Worm (Caenorhabditis elegans) whole organism, L4 larva: ENCODE data around the gene dnj-15.

Experiments used
- D1046.2 ChIP-seq: fragments of 200-800 bp; sonication (Bioruptor generic); IDR thresholded peaks from 2 replicates; pipeline ENCODE4 v1.3.6; 2022; ENCODE audit warnings: missing genetic modification characterization, missing compliant biosample characterization
- F37D6.2 ChIP-seq: sonication (generic microtip); optimal IDR thresholded peaks from 2 replicates; lab custom pipeline; 2016; ENCODE audit warnings: mild to moderate bottlenecking, missing genetic modification characterization, missing compliant biosample characterization
- F44E2.7 ChIP-seq: fragments of 200-800 bp; sonication (Bioruptor generic); IDR thresholded peaks from 2 replicates; pipeline ENCODE4 v2.1.2; 2022; ENCODE audit warnings: missing genetic modification characterization, missing compliant biosample characterization
- F49E8.2 ChIP-seq: sonication (generic microtip); optimal IDR thresholded peaks from 2 replicates; lab custom pipeline; 2016; ENCODE audit warnings: missing compliant biosample characterization, mild to moderate bottlenecking, missing genetic modification characterization, borderline replicate concordance
- T26A8.4 ChIP-seq: fragments of 200-800 bp; sonication (Bioruptor generic); IDR thresholded peaks from 2 replicates; pipeline ENCODE4 v1.3.6; 2022; ENCODE audit warnings: missing genetic modification characterization, missing compliant biosample characterization
- Y48G9A.11 ChIP-seq: fragments of 200-800 bp; sonication (Bioruptor generic); IDR thresholded peaks from 2 replicates; pipeline ENCODE4 v1.3.6; 2022; ENCODE audit warnings: missing genetic modification reagents, missing genetic modification characterization, missing compliant biosample characterization
- Y5F2A.4 ChIP-seq: fragments of 200-800 bp; sonication (Bioruptor generic); optimal IDR thresholded peaks from 2 replicates; lab custom pipeline; 2018; ENCODE audit warnings: mild to moderate bottlenecking, missing genetic modification characterization, missing compliant biosample characterization
- aha-1 ChIP-seq: fragments of 150-350 bp; peaks from one replicate; lab custom pipeline; 2014; ENCODE audit warnings: missing biosample characterization, missing genetic modification characterization
- aly-2 ChIP-seq: sonication (generic microtip); optimal IDR thresholded peaks from 2 replicates; lab custom pipeline; 2018; ENCODE audit warnings: missing biosample characterization, missing genetic modification characterization
- ama-1 ChIP-seq: fragments of 150-350 bp; optimal IDR thresholded peaks from 2 replicates; lab custom pipeline; 2014; ENCODE audit warnings: inconsistent platforms, mixed read lengths
- ceh-28 ChIP-seq: fragments of 150-350 bp; optimal IDR thresholded peaks from 2 replicates; lab custom pipeline; 2014; ENCODE audit warnings: missing biosample characterization, missing genetic modification reagents, missing genetic modification characterization
- ceh-32 ChIP-seq: sonication (generic microtip); optimal IDR thresholded peaks from 2 replicates; lab custom pipeline; 2016; ENCODE audit warnings: mild to moderate bottlenecking, missing genetic modification characterization, missing compliant biosample characterization; ENCODE audit not compliant: poor library complexity
- ceh-44 ChIP-seq: fragments of 200-800 bp; sonication (Bioruptor generic); IDR thresholded peaks from 2 replicates; pipeline ENCODE4 v1.3.6; 2022; ENCODE audit warnings: missing genetic modification reagents, missing genetic modification characterization, missing compliant biosample characterization
- ceh-82 ChIP-seq: sonication (generic microtip); optimal IDR thresholded peaks from 2 replicates; lab custom pipeline; 2017; ENCODE audit warnings: missing biosample characterization, missing genetic modification characterization
- cey-2 ChIP-seq: sonication (generic microtip); optimal IDR thresholded peaks from 3 replicates; lab custom pipeline; 2017; ENCODE audit warnings: missing genetic modification characterization, mild to moderate bottlenecking, missing compliant biosample characterization, antibody characterized with exemption, borderline replicate concordance; ENCODE audit not compliant: insufficient read depth
- daf-16 ChIP-seq, 3 experiments: sonication (generic microtip); optimal IDR thresholded peaks; 2 replicates each; lab custom pipeline; 2016 to 2017; ENCODE audit warnings: missing genetic modification characterization in 3 of 3, missing genetic modification reagents in 3 of 3, mild to moderate bottlenecking in 2 of 3, missing compliant biosample characterization in 2 of 3, missing biosample characterization in 1 of 3, moderate library complexity in 1 of 3
- daf-19 ChIP-seq: fragments of 200-800 bp; sonication (Bioruptor generic); conservative IDR thresholded peaks from 2 replicates; pipeline ENCODE4 v1.3.6; 2022; ENCODE audit warnings: missing genetic modification characterization, missing compliant biosample characterization
- daf-8 ChIP-seq: fragments of 200-800 bp; sonication (Bioruptor generic); IDR thresholded peaks from 2 replicates; pipeline ENCODE4 v1.3.6; 2022; ENCODE audit warnings: missing genetic modification characterization, missing compliant biosample characterization
- dmd-6 ChIP-seq: fragments of 200-800 bp; sonication (Bioruptor generic); IDR thresholded peaks from 2 replicates; pipeline ENCODE4 v1.3.6; 2022; ENCODE audit warnings: missing genetic modification reagents, missing genetic modification characterization, missing compliant biosample characterization
- dpl-1 ChIP-seq: fragments of 150-350 bp; optimal IDR thresholded peaks from 2 replicates; lab custom pipeline; 2014; ENCODE audit warnings: missing biosample characterization, missing genetic modification reagents, missing genetic modification characterization
- duxl-1 ChIP-seq: sonication (generic microtip); optimal IDR thresholded peaks from 2 replicates; lab custom pipeline; 2016; ENCODE audit warnings: mild to moderate bottlenecking, missing genetic modification characterization, moderate library complexity, missing compliant biosample characterization; ENCODE audit not compliant: poor library complexity
- fos-1 ChIP-seq: fragments of 150-350 bp; optimal IDR thresholded peaks from 2 replicates; lab custom pipeline; 2014; ENCODE audit warnings: missing biosample characterization, missing genetic modification characterization
- hlh-11 ChIP-seq: fragments of 200-800 bp; sonication (Bioruptor generic); optimal IDR thresholded peaks from 2 replicates; lab custom pipeline; 2018; ENCODE audit warnings: mild to moderate bottlenecking, missing genetic modification characterization, missing compliant biosample characterization
- hmg-1.1 ChIP-seq: fragments of 200-800 bp; sonication (Bioruptor generic); IDR thresholded peaks from 2 replicates; pipeline ENCODE4 v1.3.6; 2022; ENCODE audit warnings: missing genetic modification reagents, missing genetic modification characterization, missing compliant biosample characterization
- lim-7 ChIP-seq: fragments of 200-800 bp; sonication (Bioruptor generic); IDR thresholded peaks from 2 replicates; pipeline ENCODE4 v1.3.6; 2022; ENCODE audit warnings: missing genetic modification characterization, missing compliant biosample characterization
- lin-38 ChIP-seq: fragments of 200-800 bp; sonication (Bioruptor generic); IDR thresholded peaks from 2 replicates; pipeline ENCODE4 v1.3.6; 2022; ENCODE audit warnings: missing genetic modification reagents, missing genetic modification characterization, missing compliant biosample characterization
- lin-39 ChIP-seq: fragments of 150-350 bp; optimal IDR thresholded peaks from 2 replicates; lab custom pipeline; 2014; ENCODE audit warnings: missing biosample characterization, missing genetic modification reagents, missing genetic modification characterization
- madf-5 ChIP-seq, 2 experiments: fragments of 200-800 bp; sonication (Bioruptor generic); IDR thresholded peaks; 2 replicates each; pipeline ENCODE4 v1.3.6; 2022; ENCODE audit warnings: missing compliant biosample characterization in 2 of 2, missing genetic modification characterization in 2 of 2
- mdt-29 ChIP-seq: fragments of 200-800 bp; sonication (Bioruptor generic); IDR thresholded peaks from 2 replicates; pipeline ENCODE4 v1.3.6; 2022; ENCODE audit warnings: missing genetic modification reagents, missing genetic modification characterization, missing compliant biosample characterization
- mep-1 ChIP-seq: fragments of 150-350 bp; sonication (generic microtip); optimal IDR thresholded peaks from 3 replicates; lab custom pipeline; 2014; ENCODE audit warnings: missing biosample characterization, missing genetic modification characterization
- mes-2 ChIP-seq: sonication (generic microtip); optimal IDR thresholded peaks from 2 replicates; lab custom pipeline; 2016; ENCODE audit warnings: missing genotype, mild to moderate bottlenecking, missing genetic modification characterization, missing compliant biosample characterization; ENCODE audit not compliant: poor library complexity, severe bottlenecking
- nhr-10 ChIP-seq: fragments of 150-350 bp; optimal IDR thresholded peaks from 2 replicates; lab custom pipeline; 2014; ENCODE audit warnings: missing biosample characterization, missing genetic modification characterization
- nhr-102 ChIP-seq: sonication (generic microtip); optimal IDR thresholded peaks from 2 replicates; lab custom pipeline; 2016; ENCODE audit warnings: mild to moderate bottlenecking, missing genetic modification characterization, moderate library complexity, missing compliant biosample characterization
- nhr-11 ChIP-seq: fragments of 150-350 bp; optimal IDR thresholded peaks from 2 replicates; lab custom pipeline; 2014; ENCODE audit warnings: missing biosample characterization, missing genetic modification characterization
- nhr-111 ChIP-seq: fragments of 200-800 bp; sonication (Bioruptor generic); optimal IDR thresholded peaks from 2 replicates; lab custom pipeline; 2018; ENCODE audit warnings: mild to moderate bottlenecking, missing genetic modification characterization, missing compliant biosample characterization
- nhr-25 ChIP-seq: sonication (generic microtip); optimal IDR thresholded peaks from 2 replicates; lab custom pipeline; 2017; ENCODE audit warnings: missing genetic modification characterization, mild to moderate bottlenecking, missing compliant biosample characterization, antibody characterized with exemption, moderate library complexity, borderline replicate concordance; ENCODE audit not compliant: insufficient read depth
- nhr-28 ChIP-seq: fragments of 150-350 bp; optimal IDR thresholded peaks from 2 replicates; lab custom pipeline; 2014; ENCODE audit warnings: missing biosample characterization, missing genetic modification characterization
- nhr-41 ChIP-seq: fragments of 200-800 bp; sonication (Bioruptor generic); IDR thresholded peaks from 2 replicates; pipeline ENCODE4 v1.3.6; 2022; ENCODE audit warnings: missing genetic modification reagents, missing genetic modification characterization, missing compliant biosample characterization
- nhr-42 ChIP-seq: fragments of 200-800 bp; sonication (Bioruptor generic); IDR thresholded peaks from 2 replicates; pipeline ENCODE4 v1.3.6; 2022; ENCODE audit warnings: missing genetic modification characterization, missing compliant biosample characterization
- nhr-76 ChIP-seq: fragments of 150-350 bp; optimal IDR thresholded peaks from 2 replicates; lab custom pipeline; 2014; ENCODE audit warnings: missing biosample characterization, missing genetic modification characterization
- pha-4 ChIP-seq, 2 experiments: fragments of 150-350 bp in 1 of 2; fragments of 200-800 bp in 1 of 2; sonication (Bioruptor generic) in 1 of 2; IDR thresholded peaks in 1 of 2; optimal IDR thresholded peaks in 1 of 2; 2 replicates each; pipeline versions ENCODE4 v1.3.6 to Lab custom; 2014 to 2022; ENCODE audit warnings: missing genetic modification characterization in 2 of 2, missing genetic modification reagents in 2 of 2, missing biosample characterization in 1 of 2, missing compliant biosample characterization in 1 of 2
- php-3 ChIP-seq: fragments of 200-800 bp; sonication (Bioruptor generic); IDR thresholded peaks from 2 replicates; pipeline ENCODE4 v1.3.6; 2022; ENCODE audit warnings: missing genetic modification reagents, missing genetic modification characterization, missing compliant biosample characterization
- pqm-1 ChIP-seq: sonication (generic microtip); optimal IDR thresholded peaks from 2 replicates; lab custom pipeline; 2017; ENCODE audit warnings: missing biosample characterization, missing genetic modification characterization
- rbr-2 ChIP-seq: sonication (generic microtip); optimal IDR thresholded peaks from 2 replicates; lab custom pipeline; 2016; ENCODE audit warnings: missing genotype, missing genetic modification characterization, missing compliant biosample characterization
- spr-1 ChIP-seq: sonication (generic microtip); optimal IDR thresholded peaks from 2 replicates; lab custom pipeline; 2016; ENCODE audit warnings: mild to moderate bottlenecking, missing genetic modification characterization, missing compliant biosample characterization
- unc-130 ChIP-seq: sonication (generic microtip); optimal IDR thresholded peaks from 2 replicates; lab custom pipeline; 2016; ENCODE audit warnings: missing genetic modification reagents, missing genetic modification characterization, missing compliant biosample characterization
- vab-7 ChIP-seq: fragments of 200-800 bp; sonication (Bioruptor generic); IDR thresholded peaks from 2 replicates; pipeline ENCODE4 v1.3.6; 2022; ENCODE audit warnings: missing genetic modification reagents, missing genetic modification characterization, missing compliant biosample characterization
- zip-2 ChIP-seq: fragments of 150-350 bp; optimal IDR thresholded peaks from 2 replicates; lab custom pipeline; 2014; ENCODE audit warnings: missing biosample characterization, missing genetic modification characterization
- ztf-11 ChIP-seq: fragments of 150-350 bp; optimal IDR thresholded peaks from 2 replicates; lab custom pipeline; 2014; ENCODE audit warnings: missing biosample characterization, missing genetic modification characterization

Gene dnj-15

ce11 chrIV:4216099-4216894 is 40.1 kb downstream of the dnj-15 start (continued):
- TF ChIP-seq ceh-28 (tag; lab: Kevin White, UChicago) (no peak), lin-39 (tag; lab: Kevin White, UChicago) (no peak), ceh-82 (tag; lab: Kevin White, UChicago) (no peak), pqm-1 (tag; lab: Kevin White, UChicago) (no peak), cey-2 (tag; lab: Kevin White, UChicago) (no peak), nhr-28 (tag; lab: Kevin White, UChicago) (peak; percentile 86), fos-1 (tag; lab: Kevin White, UChicago) (no peak), nhr-25 (tag; lab: Kevin White, UChicago) (peak; percentile 37), Y5F2A.4 (GFP tag; lab: Kevin White, UChicago) (no peak), zip-2 (no peak), nhr-76 (tag; lab: Kevin White, UChicago) (no peak), madf-5 (GFP tag; IDR thresholded peaks at IDR 0.05; lab: Robert Waterston, UW) (no peak), aha-1 (tag; lab: Kevin White, UChicago) (peak; percentile 98), nhr-42 (GFP tag; lab: Robert Waterston, UW) (no peak), rbr-2 (no peak), ceh-32 (tag; lab: Kevin White, UChicago) (no peak), dmd-6 (GFP tag; lab: Robert Waterston, UW) (peak; percentile 20), daf-8 (GFP tag; lab: Robert Waterston, UW) (no peak), Y48G9A.11 (GFP tag; lab: Robert Waterston, UW) (no peak), nhr-102 (no peak), php-3 (GFP tag; lab: Robert Waterston, UW) (no peak), F44E2.7 (GFP tag; lab: Robert Waterston, UW) (0 out of 2 replicates have a peak, but pooled peaks have one; percentile 4), ama-1 (lab: Kevin White, UChicago) (no peak), dpl-1 (no peak), lin-38 (GFP tag; lab: Robert Waterston, UW) (no peak), mep-1 (tag; lab: Kevin White, UChicago) (peak; percentile 29), duxl-1 (tag; lab: Kevin White, UChicago) (no peak), hmg-1.1 (GFP tag; lab: Robert Waterston, UW) (no peak), pha-4 (GFP tag; IDR thresholded peaks at IDR 0.05; lab: Robert Waterston, UW) (no peak), pha-4 (tag; optimal IDR thresholded peaks at IDR 0.05; lab: Kevin White, UChicago) (no peak), nhr-41 (GFP tag; lab: Robert Waterston, UW) (no peak), unc-130 (GFP tag; lab: Kevin White, UChicago) (no peak), ztf-11 (tag; lab: Kevin White, UChicago) (no peak), T26A8.4 (no peak), daf-19 (GFP tag; lab: Robert Waterston, UW) (no peak), F49E8.2 (tag; lab: Kevin White, UChicago) (no peak), daf-16 (GFP tag; optimal IDR thresholded peaks at IDR 0.05; lab: Kevin White, UChicago) (no peak), daf-16 (tag; optimal IDR thresholded peaks at IDR 0.05; lab: Kevin White, UChicago) (peak; percentile 38), hlh-11 (peak; percentile 62), ceh-44 (no peak), nhr-10 (no peak), aly-2 (tag; lab: Kevin White, UChicago) (no peak), vab-7 (no peak), nhr-11 (no peak), D1046.2 (GFP tag; lab: Robert Waterston, UW) (no peak), nhr-111 (GFP tag; lab: Kevin White, UChicago) (no peak), lim-7 (GFP tag; lab: Robert Waterston, UW) (no peak), F37D6.2 (tag; lab: Kevin White, UChicago) (no peak), spr-1 (tag; lab: Kevin White, UChicago) (no peak), mdt-29 (no peak), mes-2 (tag; lab: Kevin White, UChicago) (peak; percentile 28)
